Fruit fly (Drosophila melanogaster) whole organism, embryonic: ENCODE results near the gene drl.

ENCODE experiments used
- Atf6 ChIP-seq: fragments of 200-800 bp; sonication (Bioruptor generic); IDR thresholded peaks from 2 replicates; pipeline ENCODE4 v1.3.6; 2022; ENCODE audit warnings: missing biosample characterization, missing genetic modification characterization
- BtbVII ChIP-seq: fragments of 200-800 bp; sonication (Bioruptor generic); optimal IDR thresholded peaks from 3 replicates; lab custom pipeline; 2017; ENCODE audit warnings: missing biosample characterization, mild to moderate bottlenecking, missing genetic modification characterization
- CG10321 ChIP-seq: fragments of 200-800 bp; sonication (Bioruptor generic); IDR thresholded peaks from 2 replicates; pipeline ENCODE4 v1.3.6; 2022; ENCODE audit warnings: missing biosample characterization, missing genetic modification characterization
- CG11247 ChIP-seq: fragments of 200-800 bp; sonication (Bioruptor generic); IDR thresholded peaks from 2 replicates; pipeline ENCODE4 v1.3.6; 2022; ENCODE audit warnings: missing biosample characterization, missing genetic modification characterization
- CG11504 ChIP-seq: fragments of 200-800 bp; sonication (Bioruptor generic); optimal IDR thresholded peaks from 3 replicates; lab custom pipeline; 2019; ENCODE audit warnings: missing biosample characterization, mild to moderate bottlenecking, missing genetic modification characterization, moderate library complexity
- CG11560 ChIP-seq: fragments of 200-800 bp; sonication (Bioruptor generic); IDR thresholded peaks from 3 replicates; pipeline ENCODE4 v1.3.6; 2022; ENCODE audit warnings: missing biosample characterization, missing genetic modification characterization
- CG12236 ChIP-seq: fragments of 200-800 bp; sonication (Bioruptor generic); optimal IDR thresholded peaks from 2 replicates; lab custom pipeline; 2016; ENCODE audit warnings: missing biosample characterization, missing genetic modification characterization
- CG12942 ChIP-seq: fragments of 200-800 bp; sonication (Bioruptor generic); optimal IDR thresholded peaks from 3 replicates; lab custom pipeline; 2016; ENCODE audit warnings: missing biosample characterization, missing genetic modification characterization
- CG14860 ChIP-seq: fragments of 200-800 bp; sonication (Bioruptor generic); IDR thresholded peaks from 3 replicates; pipeline ENCODE4 v1.3.6; 2022; ENCODE audit warnings: missing biosample characterization, missing genetic modification characterization; ENCODE audit not compliant: partially characterized antibody
- CG17912 ChIP-seq: fragments of 200-800 bp; sonication (Bioruptor generic); optimal IDR thresholded peaks from 2 replicates; lab custom pipeline; 2018; ENCODE audit warnings: missing biosample characterization, mild to moderate bottlenecking, missing genetic modification characterization
- CG18011 ChIP-seq: fragments of 200-800 bp; sonication (Bioruptor generic); optimal IDR thresholded peaks from 2 replicates; lab custom pipeline; 2017; ENCODE audit warnings: missing biosample characterization, missing genetic modification characterization, mild to moderate bottlenecking, moderate library complexity, missing genotype
- CG18599 ChIP-seq: fragments of 200-800 bp; sonication (Bioruptor generic); optimal IDR thresholded peaks from 3 replicates; lab custom pipeline; 2017; ENCODE audit warnings: missing biosample characterization, missing genetic modification characterization, mild to moderate bottlenecking, moderate library complexity, missing genetic modification reagents
- CG2129 ChIP-seq: fragments of 200-800 bp; sonication (Bioruptor generic); IDR thresholded peaks from 2 replicates; pipeline ENCODE4 v1.3.6; 2022; ENCODE audit warnings: missing biosample characterization, missing genetic modification characterization; ENCODE audit not compliant: partially characterized antibody
- CG30020 ChIP-seq: fragments of 200-800 bp; optimal IDR thresholded peaks from 2 replicates; lab custom pipeline; 2019; ENCODE audit warnings: missing biosample characterization, mild to moderate bottlenecking, missing genetic modification characterization, moderate library complexity
- CG31224 ChIP-seq: fragments of 200-800 bp; sonication (Bioruptor generic); IDR thresholded peaks from 2 replicates; pipeline ENCODE4 v1.3.6; 2022; ENCODE audit warnings: missing biosample characterization, missing genetic modification characterization
- CG3281 ChIP-seq: fragments of 200-800 bp; sonication (Bioruptor generic); optimal IDR thresholded peaks from 3 replicates; lab custom pipeline; 2017; ENCODE audit warnings: missing biosample characterization, mild to moderate bottlenecking, missing genetic modification characterization
- CG3838 ChIP-seq: fragments of 200-800 bp; sonication (Bioruptor generic); optimal IDR thresholded peaks from 3 replicates; lab custom pipeline; 2016; ENCODE audit warnings: missing biosample characterization, missing genetic modification characterization
- CG4424 ChIP-seq: fragments of 200-800 bp; sonication (Bioruptor generic); optimal IDR thresholded peaks from 3 replicates; lab custom pipeline; 2016; ENCODE audit warnings: missing biosample characterization, missing genetic modification characterization
- CG6175 ChIP-seq: fragments of 200-800 bp; sonication (Bioruptor generic); IDR thresholded peaks from 3 replicates; pipeline ENCODE4 v1.3.6; 2022; ENCODE audit warnings: missing biosample characterization, missing genetic modification characterization
- CG6654 ChIP-seq: fragments of 200-800 bp; sonication (Bioruptor generic); optimal IDR thresholded peaks from 2 replicates; lab custom pipeline; 2017; ENCODE audit warnings: missing biosample characterization, mild to moderate bottlenecking, missing genetic modification characterization
- CG6689 ChIP-seq: fragments of 200-800 bp; sonication (Bioruptor generic); IDR thresholded peaks from 2 replicates; pipeline ENCODE4 v1.3.6; 2022; ENCODE audit warnings: missing biosample characterization, missing genetic modification characterization
- CG6765 ChIP-seq: fragments of 200-800 bp; sonication (Bioruptor generic); optimal IDR thresholded peaks from 3 replicates; lab custom pipeline; 2017; ENCODE audit warnings: missing biosample characterization, mild to moderate bottlenecking, missing genetic modification characterization
- CG7372 ChIP-seq: fragments of 200-800 bp; sonication (Bioruptor generic); IDR thresholded peaks from 2 replicates; pipeline ENCODE4 v1.3.6; 2022; ENCODE audit warnings: missing biosample characterization, missing genetic modification characterization
- CG7556 ChIP-seq: fragments of 200-800 bp; sonication (Bioruptor generic); optimal IDR thresholded peaks from 2 replicates; lab custom pipeline; 2017; ENCODE audit warnings: missing biosample characterization, mild to moderate bottlenecking, missing genetic modification characterization
- CG7963 ChIP-seq: fragments of 200-800 bp; sonication (Bioruptor generic); IDR thresholded peaks from 3 replicates; pipeline ENCODE4 v1.3.6; 2022; ENCODE audit warnings: missing biosample characterization, missing genetic modification characterization; ENCODE audit not compliant: partially characterized antibody
- CG8089 ChIP-seq: fragments of 200-800 bp; sonication (Bioruptor generic); optimal IDR thresholded peaks from 3 replicates; lab custom pipeline; 2016; ENCODE audit warnings: missing biosample characterization, missing genetic modification characterization
- CG9437 ChIP-seq: fragments of 200-800 bp; sonication (Bioruptor generic); optimal IDR thresholded peaks from 2 replicates; lab custom pipeline; 2018; ENCODE audit warnings: missing biosample characterization, mild to moderate bottlenecking, missing genetic modification characterization
- CTCF ChIP-seq: fragments of 200-800 bp; sonication (Bioruptor generic); optimal IDR thresholded peaks from 2 replicates; lab custom pipeline; 2017; ENCODE audit warnings: missing biosample characterization, mild to moderate bottlenecking, missing genetic modification characterization, moderate library complexity
- CrebB ChIP-seq: fragments of 200-800 bp; sonication (Bioruptor generic); optimal IDR thresholded peaks from 3 replicates; lab custom pipeline; 2018; ENCODE audit warnings: missing biosample characterization, mild to moderate bottlenecking, missing genetic modification characterization
- Hr78 ChIP-seq, 2 experiments: fragments of 200-800 bp in 1 of 2; fragments of >200 bp in 1 of 2; sonication (Bioruptor generic) in 1 of 2; optimal IDR thresholded peaks; 2 replicates each; lab custom pipeline; 2017 to 2019; ENCODE audit warnings: missing biosample characterization in 2 of 2, missing genetic modification characterization in 2 of 2, mild to moderate bottlenecking in 1 of 2, moderate library complexity in 1 of 2
- Mes4 ChIP-seq: fragments of 200-800 bp; sonication (Bioruptor generic); optimal IDR thresholded peaks from 2 replicates; lab custom pipeline; 2016; ENCODE audit warnings: missing biosample characterization, missing genetic modification characterization
- Optix ChIP-seq: fragments of 200-800 bp; sonication (Bioruptor generic); IDR thresholded peaks from 3 replicates; pipeline ENCODE4 v1.3.6; 2022; ENCODE audit warnings: missing biosample characterization, missing genetic modification characterization
- PHDP ChIP-seq: fragments of 200-800 bp; sonication (Bioruptor generic); optimal IDR thresholded peaks from 3 replicates; lab custom pipeline; 2018; ENCODE audit warnings: missing biosample characterization, mild to moderate bottlenecking, missing genetic modification characterization, moderate library complexity
- Sry-β ChIP-seq: fragments of 200-800 bp; sonication (Bioruptor generic); optimal IDR thresholded peaks from 2 replicates; lab custom pipeline; 2018; ENCODE audit warnings: missing biosample characterization, mild to moderate bottlenecking, missing genetic modification characterization, moderate library complexity
- Sry-δ ChIP-seq: fragments of 200-800 bp; sonication (Bioruptor generic); optimal IDR thresholded peaks from 2 replicates; lab custom pipeline; 2016; ENCODE audit warnings: missing biosample characterization, missing genetic modification characterization
- crol ChIP-seq: fragments of 200-800 bp; sonication (Bioruptor generic); IDR thresholded peaks from 2 replicates; pipeline ENCODE4 v1.3.6; 2022; ENCODE audit warnings: missing biosample characterization, missing genetic modification characterization
- en ChIP-seq: fragments of 200-800 bp; sonication (Bioruptor generic); optimal IDR thresholded peaks from 2 replicates; lab custom pipeline; 2016; ENCODE audit warnings: missing biosample characterization, missing genetic modification characterization
- fd96Cb ChIP-seq: fragments of 200-800 bp; sonication (Bioruptor generic); optimal IDR thresholded peaks from 2 replicates; lab custom pipeline; 2018; ENCODE audit warnings: missing biosample characterization, mild to moderate bottlenecking, missing genetic modification characterization, moderate library complexity
- fru ChIP-seq: fragments of >200 bp; optimal IDR thresholded peaks from 2 replicates; lab custom pipeline; 2017
- ham ChIP-seq: fragments of 200-800 bp; sonication (Bioruptor generic); IDR thresholded peaks from 2 replicates; pipeline ENCODE4 v1.3.6; 2022; ENCODE audit warnings: missing biosample characterization, missing genetic modification characterization
- psq ChIP-seq: fragments of 200-800 bp; sonication (Bioruptor generic); optimal IDR thresholded peaks from 2 replicates; lab custom pipeline; 2017; ENCODE audit warnings: missing biosample characterization, missing genetic modification characterization
- ranshi ChIP-seq: fragments of 200-800 bp; sonication (Bioruptor generic); IDR thresholded peaks from 2 replicates; pipeline ENCODE4 v1.3.6; 2022; ENCODE audit warnings: missing biosample characterization, missing genetic modification characterization
- row ChIP-seq: fragments of 200-800 bp; sonication (Bioruptor generic); IDR thresholded peaks from 3 replicates; pipeline ENCODE4 v1.3.6; 2022; ENCODE audit warnings: missing biosample characterization, missing genetic modification characterization
- schlank ChIP-seq: fragments of 200-800 bp; sonication (Bioruptor generic); optimal IDR thresholded peaks from 2 replicates; lab custom pipeline; 2018; ENCODE audit warnings: missing biosample characterization, mild to moderate bottlenecking, missing genetic modification characterization
- sd ChIP-seq: fragments of 200-800 bp; sonication (Bioruptor generic); optimal IDR thresholded peaks from 3 replicates; lab custom pipeline; 2018; ENCODE audit warnings: missing biosample characterization, mild to moderate bottlenecking, missing genetic modification characterization, moderate library complexity
- sens ChIP-seq: fragments of 200-800 bp; sonication (Bioruptor generic); peaks from one replicate; lab custom pipeline; 2016; ENCODE audit warnings: missing biosample characterization, missing genetic modification characterization
- sens-2 ChIP-seq: fragments of 200-800 bp; sonication (Bioruptor generic); IDR thresholded peaks from 2 replicates; pipeline ENCODE4 v1.3.6; 2022; ENCODE audit warnings: missing biosample characterization, missing genetic modification characterization
- slp2 ChIP-seq: fragments of 200-800 bp; sonication (Bioruptor generic); optimal IDR thresholded peaks from 2 replicates; lab custom pipeline; 2016; ENCODE audit warnings: missing biosample characterization, missing genetic modification characterization
- stc ChIP-seq: fragments of 200-800 bp; sonication (Bioruptor generic); IDR thresholded peaks from 2 replicates; pipeline ENCODE4 v1.3.6; 2022; ENCODE audit warnings: missing biosample characterization, missing genetic modification characterization
- tgo ChIP-seq: fragments of 200-800 bp; sonication (Bioruptor generic); IDR thresholded peaks from 3 replicates; pipeline ENCODE4 v1.3.6; 2022; ENCODE audit warnings: missing biosample characterization, missing genetic modification characterization
- wdn ChIP-seq: fragments of 200-800 bp; sonication (Bioruptor generic); IDR thresholded peaks from 2 replicates; pipeline ENCODE4 v1.3.6; 2022; ENCODE audit warnings: missing biosample characterization, missing genetic modification characterization
- yki ChIP-seq: fragments of >200 bp; optimal IDR thresholded peaks from 3 replicates; lab custom pipeline; 2018

Gene drl

DNA sequence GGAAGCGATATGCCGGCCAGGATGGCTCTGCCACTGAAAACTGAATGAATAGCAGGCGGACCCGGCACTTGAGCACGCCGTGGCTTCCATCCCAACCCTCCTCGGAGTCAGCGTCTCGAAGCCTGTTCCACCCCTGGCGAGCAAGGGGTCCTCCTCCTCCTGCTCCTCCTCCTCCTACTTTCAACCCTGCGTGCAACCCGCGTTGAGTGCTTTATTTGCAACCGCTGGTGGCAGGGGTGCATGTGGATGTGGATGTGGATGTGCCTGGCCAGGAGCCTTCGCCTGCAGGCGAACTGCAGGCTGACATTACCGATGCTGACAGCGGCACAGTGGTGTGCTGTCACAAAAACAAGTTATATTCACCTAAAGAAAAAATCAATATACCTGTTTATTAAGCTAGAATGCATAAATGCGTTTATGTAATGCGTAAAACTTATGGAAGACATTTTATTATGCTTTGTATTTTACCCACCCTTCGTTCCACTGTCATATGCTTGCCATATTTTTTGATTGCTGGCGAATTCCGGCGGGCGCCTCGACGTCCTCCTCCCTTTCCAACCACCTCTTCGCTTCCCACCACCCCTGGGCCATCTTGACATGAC lies 6.4 kb downstream of the drl start (continued):
- TF ChIP-seq CG14860 (GFP tag; lab: Robert Waterston, UW): no peak
- peak; percentile 25; the same call in 1 of the 2 replicates for TF ChIP-seq CG7372 (GFP tag; lab: Robert Waterston, UW)
- no peak for TF ChIP-seq CTCF
- no peak for TF ChIP-seq Sry-β (GFP tag; lab: Kevin White, UChicago)
- TF ChIP-seq PHDP (tag; lab: Kevin White, UChicago): peak; percentile 44
- TF ChIP-seq CG9437 (GFP tag; lab: Kevin White, UChicago): peak; percentile 25
- TF ChIP-seq fru (lab: Kevin White, UChicago): no peak
- peak; percentile 22; the same call in 1 of the 2 replicates for TF ChIP-seq Atf6 (GFP tag; lab: Robert Waterston, UW)
- TF ChIP-seq CG30020 (tag; lab: Kevin White, UChicago): no peak
- no peak for TF ChIP-seq BtbVII
- peak; percentile 42 for TF ChIP-seq Mes4 (GFP tag; lab: Kevin White, UChicago)
- peak; percentile 67 for TF ChIP-seq CG18599 (GFP tag; lab: Kevin White, UChicago)
- no peak for TF ChIP-seq Hr78 (GFP tag; optimal IDR thresholded peaks at IDR 0.05; lab: Kevin White, UChicago)
- no peak for TF ChIP-seq CG12236 (GFP tag; lab: Kevin White, UChicago)
- TF ChIP-seq slp2 (GFP tag; lab: Kevin White, UChicago): peak; percentile 52
- peak; percentile 79 for TF ChIP-seq CG4424
- peak; percentile 59 for TF ChIP-seq stc
- TF ChIP-seq CG2129 (GFP tag; lab: Robert Waterston, UW): no peak
- peak; percentile 95 for TF ChIP-seq sens (GFP tag; lab: Kevin White, UChicago)
- TF ChIP-seq Optix: peak; percentile 69; the same call in 2 of the 3 replicates
- TF ChIP-seq en: peak; percentile 25
- 0 out of 2 replicates have a peak, but pooled peaks have one; percentile 9 for TF ChIP-seq CG31224 (GFP tag; lab: Robert Waterston, UW)
- TF ChIP-seq row: peak; percentile 77
- peak; percentile 54 for TF ChIP-seq CG7556 (GFP tag; lab: Kevin White, UChicago)
- TF ChIP-seq CG8089: peak; percentile 43
- peak; percentile 41 for TF ChIP-seq sd (tag; lab: Kevin White, UChicago)
- no peak for TF ChIP-seq ham
- TF ChIP-seq sens-2: peak; percentile 61
- no peak for TF ChIP-seq CG6175 (GFP tag; lab: Robert Waterston, UW)
- no peak for TF ChIP-seq crol (GFP tag; lab: Robert Waterston, UW)
- 0 out of 3 replicates have a peak, but pooled peaks have one; percentile 29 for TF ChIP-seq CG11560 (tag; lab: Robert Waterston, UW)
- peak; percentile 59 for TF ChIP-seq fd96Cb (tag; lab: Kevin White, UChicago)
- TF ChIP-seq CG3838 (GFP tag; lab: Kevin White, UChicago): no peak
- no peak for TF ChIP-seq yki (lab: Kevin White, UChicago)
- peak; percentile 68; the same call in 1 of the 2 replicates for TF ChIP-seq ranshi (GFP tag; lab: Robert Waterston, UW)
- TF ChIP-seq CG17912 (GFP tag; lab: Kevin White, UChicago): no peak
- no peak for TF ChIP-seq CrebB (tag; lab: Kevin White, UChicago)
- peak; percentile 79 for TF ChIP-seq CG6689 (GFP tag; lab: Robert Waterston, UW)
- TF ChIP-seq CG6654 (GFP tag; lab: Kevin White, UChicago): peak; percentile 29
- TF ChIP-seq Sry-δ (GFP tag; lab: Kevin White, UChicago): no peak
- no peak for TF ChIP-seq CG10321 (GFP tag; lab: Robert Waterston, UW)
- no peak for TF ChIP-seq CG18011
- TF ChIP-seq CG11504 (tag; lab: Kevin White, UChicago): peak; percentile 62
- TF ChIP-seq wdn: no peak
- peak; percentile 1 for TF ChIP-seq CG3281 (GFP tag; lab: Kevin White, UChicago)
- TF ChIP-seq CG12942 (GFP tag; lab: Kevin White, UChicago): peak; percentile 37
- no peak for TF ChIP-seq CG6765
- no peak for TF ChIP-seq psq (GFP tag; lab: Kevin White, UChicago)
- peak; percentile 34; the same call in 1 of the 2 replicates for TF ChIP-seq CG11247
- no peak for TF ChIP-seq CG7963 (GFP tag; lab: Robert Waterston, UW)
- TF ChIP-seq schlank: no peak
- peak; percentile 57; the same call in 2 of the 3 replicates for TF ChIP-seq tgo (GFP tag; lab: Robert Waterston, UW)
